Worm (Caenorhabditis elegans): ENCODE data around the gene gbb-2.

DNA sequence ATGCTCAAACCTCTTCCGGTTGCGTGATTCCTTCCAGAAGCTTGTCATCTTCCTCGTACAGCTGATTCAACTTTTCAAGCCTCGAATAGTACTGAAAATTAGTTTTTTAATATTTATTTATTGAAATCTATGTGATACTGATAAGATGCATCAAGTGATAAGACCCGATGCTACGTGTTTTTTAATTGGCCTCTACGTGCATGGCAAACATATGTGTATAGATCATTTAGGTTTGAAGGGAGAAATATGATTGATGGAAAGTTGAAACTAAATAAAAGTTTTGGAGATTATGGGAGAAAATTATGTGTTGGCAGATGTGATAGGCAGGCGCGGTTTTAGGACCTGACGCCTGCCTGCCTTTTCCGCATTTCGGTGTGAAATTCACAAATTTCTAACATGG is 37.7 kb upstream of the gbb-2 start:
- TF ChIP-seq klf-2 (GFP tag; conservative IDR thresholded peaks at IDR 0.05) (no peak), flt-1 (GFP tag; IDR thresholded peaks at IDR 0.05) (no peak), tab-1 (GFP tag; IDR thresholded peaks at IDR 0.05) (no peak)
